Fruit fly (Drosophila melanogaster) whole organism: Measurements from ENCODE around the gene CG17477.

ENCODE experiments used
- Dll ChIP-seq: fragments of >200 bp; optimal IDR thresholded peaks from 2 replicates; lab custom pipeline; 2017
- psq ChIP-seq: fragments of >200 bp; optimal IDR thresholded peaks from 2 replicates; lab custom pipeline; 2017
- usp ChIP-seq: fragments of >200 bp; optimal IDR thresholded peaks from 2 replicates; lab custom pipeline; 2017; ENCODE audit warnings: missing biosample characterization, missing genetic modification characterization, mixed read lengths

dm6 chr3R:17147647-17148244, 21.0 kb upstream of the CG17477 start:
- no peak for TF ChIP-seq Dll (lab: Kevin White, UChicago)
- TF ChIP-seq usp (GFP tag; lab: Kevin White, UChicago), result no peak
- TF ChIP-seq psq (lab: Kevin White, UChicago), result no peak
